Fruit fly (Drosophila melanogaster): ENCODE data around the gene CG1812.

dm6 chrX:20507785-20508184, 3.6 kb upstream of the CG1812 start:
- TF ChIP-seq pan (optimal IDR thresholded peaks at IDR 0.05) (no peak), EcR (GFP tag; optimal IDR thresholded peaks at IDR 0.05) (no peak)
